Fruit fly (Drosophila melanogaster) whole organism, embryonic: Measurements from ENCODE around the gene Pif1B.
A peak's percentile ranks its signal among the peaks of the same experiment; 100 is the strongest.

ENCODE experiments used
- Aef1 ChIP-seq: fragments of 200-800 bp; sonication (Bioruptor generic); IDR thresholded peaks from 3 replicates; pipeline ENCODE4 v1.3.6; 2022; ENCODE audit warnings: missing biosample characterization, missing genetic modification characterization
- Atf6 ChIP-seq: fragments of 200-800 bp; sonication (Bioruptor generic); IDR thresholded peaks from 2 replicates; pipeline ENCODE4 v1.3.6; 2022; ENCODE audit warnings: missing biosample characterization, missing genetic modification characterization
- CG10321 ChIP-seq: fragments of 200-800 bp; sonication (Bioruptor generic); IDR thresholded peaks from 2 replicates; pipeline ENCODE4 v1.3.6; 2022; ENCODE audit warnings: missing biosample characterization, missing genetic modification characterization
- CG10543 ChIP-seq: fragments of 200-800 bp; sonication (Bioruptor generic); optimal IDR thresholded peaks from 3 replicates; lab custom pipeline; 2017; ENCODE audit warnings: missing biosample characterization, mild to moderate bottlenecking, missing genetic modification characterization, moderate library complexity
- CG11085 ChIP-seq: fragments of 200-800 bp; sonication (Bioruptor generic); IDR thresholded peaks from 2 replicates; pipeline ENCODE4 v1.3.6; 2022; ENCODE audit warnings: missing biosample characterization, missing genetic modification characterization
- CG15269 ChIP-seq: fragments of 200-800 bp; sonication (Bioruptor generic); optimal IDR thresholded peaks from 2 replicates; lab custom pipeline; 2018; ENCODE audit warnings: missing biosample characterization, mild to moderate bottlenecking, missing genetic modification characterization, moderate library complexity
- CG16813 ChIP-seq: fragments of 200-800 bp; sonication (Bioruptor generic); IDR thresholded peaks from 3 replicates; pipeline ENCODE4 v1.3.6; 2022; ENCODE audit warnings: missing biosample characterization, missing genetic modification characterization; ENCODE audit not compliant: partially characterized antibody
- CG17612 ChIP-seq: fragments of 200-800 bp; sonication (Bioruptor generic); IDR thresholded peaks from 2 replicates; pipeline ENCODE4 v1.3.6; 2022; ENCODE audit warnings: missing biosample characterization, missing genetic modification characterization
- CG42726 ChIP-seq: fragments of 200-800 bp; sonication (Bioruptor generic); IDR thresholded peaks from 2 replicates; pipeline ENCODE4 v1.3.6; 2022; ENCODE audit warnings: missing biosample characterization, missing genetic modification characterization; ENCODE audit not compliant: partially characterized antibody
- CG43689 ChIP-seq: fragments of 200-800 bp; sonication (Bioruptor generic); IDR thresholded peaks from 2 replicates; pipeline ENCODE4 v1.3.6; 2022; ENCODE audit warnings: missing biosample characterization, missing genetic modification characterization
- CG7271 ChIP-seq: fragments of 200-800 bp; sonication (Bioruptor generic); optimal IDR thresholded peaks from 2 replicates; lab custom pipeline; 2018; ENCODE audit warnings: missing biosample characterization, mild to moderate bottlenecking, missing genetic modification characterization, moderate library complexity
- CG7372 ChIP-seq: fragments of 200-800 bp; sonication (Bioruptor generic); IDR thresholded peaks from 2 replicates; pipeline ENCODE4 v1.3.6; 2022; ENCODE audit warnings: missing biosample characterization, missing genetic modification characterization
- CG7928 ChIP-seq: fragments of 200-800 bp; sonication (Bioruptor generic); optimal IDR thresholded peaks from 2 replicates; lab custom pipeline; 2017; ENCODE audit warnings: missing biosample characterization, mild to moderate bottlenecking, missing genetic modification characterization
- CoRest ChIP-seq: fragments of 200-800 bp; sonication (Bioruptor generic); optimal IDR thresholded peaks from 3 replicates; lab custom pipeline; 2018; ENCODE audit warnings: missing biosample characterization, mild to moderate bottlenecking, missing genetic modification characterization, moderate library complexity
- Dad ChIP-seq: fragments of 200-800 bp; sonication (Bioruptor generic); optimal IDR thresholded peaks from 3 replicates; lab custom pipeline; 2016; ENCODE audit warnings: missing biosample characterization, missing genetic modification characterization
- Deaf1 ChIP-seq: fragments of 200-800 bp; optimal IDR thresholded peaks from 3 replicates; lab custom pipeline; 2019; ENCODE audit warnings: missing biosample characterization, mild to moderate bottlenecking, missing genetic modification characterization, moderate library complexity
- Dip2 ChIP-seq: fragments of 200-800 bp; sonication (Bioruptor generic); IDR thresholded peaks from 2 replicates; pipeline ENCODE4 v1.3.6; 2022; ENCODE audit warnings: missing biosample characterization, missing genetic modification characterization
- HLH4C ChIP-seq: fragments of 200-800 bp; sonication (Bioruptor generic); IDR thresholded peaks from 3 replicates; pipeline ENCODE4 v1.3.6; 2022; ENCODE audit warnings: missing biosample characterization, missing genetic modification characterization; ENCODE audit not compliant: partially characterized antibody
- Hey ChIP-seq: fragments of 200-800 bp; sonication (Bioruptor generic); optimal IDR thresholded peaks from 3 replicates; lab custom pipeline; 2018; ENCODE audit warnings: missing biosample characterization, mild to moderate bottlenecking, missing genetic modification characterization
- Max ChIP-seq: fragments of 200-800 bp; sonication (Bioruptor generic); optimal IDR thresholded peaks from 2 replicates; lab custom pipeline; 2016; ENCODE audit warnings: missing biosample characterization, mild to moderate bottlenecking, missing genetic modification characterization
- Mrtf ChIP-seq: fragments of 200-800 bp; sonication (Bioruptor generic); IDR thresholded peaks from 3 replicates; pipeline ENCODE4 v1.3.6; 2022; ENCODE audit warnings: missing biosample characterization, missing genetic modification characterization
- NC2α ChIP-seq: fragments of 200-800 bp; sonication (Bioruptor generic); optimal IDR thresholded peaks from 2 replicates; lab custom pipeline; 2016; ENCODE audit warnings: missing biosample characterization, missing genetic modification characterization
- Pdp1 ChIP-seq, 2 experiments: fragments of 200-800 bp; sonication (Bioruptor generic); optimal IDR thresholded peaks; 3 replicates each; lab custom pipeline; 2016; ENCODE audit warnings: missing biosample characterization in 2 of 2, missing genetic modification characterization in 2 of 2, mild to moderate bottlenecking in 1 of 2, moderate library complexity in 1 of 2
- Sox102F ChIP-seq: fragments of 200-800 bp; sonication (Bioruptor generic); optimal IDR thresholded peaks from 2 replicates; lab custom pipeline; 2018; ENCODE audit warnings: missing biosample characterization, mild to moderate bottlenecking, missing genetic modification characterization, moderate library complexity
- TFAM ChIP-seq: fragments of 200-800 bp; sonication (Bioruptor generic); optimal IDR thresholded peaks from 2 replicates; lab custom pipeline; 2017; ENCODE audit warnings: missing biosample characterization, missing genetic modification characterization, inconsistent platforms
- ab ChIP-seq: fragments of 200-800 bp; sonication (Bioruptor generic); optimal IDR thresholded peaks from 2 replicates; lab custom pipeline; 2016; ENCODE audit warnings: missing biosample characterization, missing genetic modification characterization
- ase ChIP-seq: fragments of 200-800 bp; sonication (Bioruptor generic); IDR thresholded peaks from 3 replicates; pipeline ENCODE4 v1.3.6; 2022; ENCODE audit warnings: missing biosample characterization, missing genetic modification characterization
- ash1 ChIP-seq: fragments of 200-800 bp; sonication (Bioruptor generic); optimal IDR thresholded peaks from 2 replicates; lab custom pipeline; 2018; ENCODE audit warnings: missing biosample characterization, mild to moderate bottlenecking, missing genetic modification characterization
- br ChIP-seq: fragments of >200 bp; optimal IDR thresholded peaks from 2 replicates; lab custom pipeline; 2017
- caup ChIP-seq: fragments of 200-800 bp; sonication (Bioruptor generic); optimal IDR thresholded peaks from 3 replicates; lab custom pipeline; 2017; ENCODE audit warnings: missing biosample characterization, mild to moderate bottlenecking, missing genetic modification characterization, moderate library complexity; ENCODE audit not compliant: severe bottlenecking
- chif ChIP-seq, 2 experiments: fragments of 200-800 bp; sonication (Bioruptor generic); optimal IDR thresholded peaks; 3 replicates each; lab custom pipeline; 2016; ENCODE audit warnings: missing biosample characterization in 2 of 2, missing genetic modification characterization in 2 of 2
- chinmo ChIP-seq: fragments of 200-800 bp; sonication (Bioruptor generic); IDR thresholded peaks from 4 replicates; pipeline ENCODE4 v1.3.6; 2022; ENCODE audit warnings: missing biosample characterization, missing genetic modification characterization; ENCODE audit not compliant: partially characterized antibody
- corto ChIP-seq: fragments of 200-800 bp; sonication (Bioruptor generic); optimal IDR thresholded peaks from 2 replicates; lab custom pipeline; 2016; ENCODE audit warnings: missing biosample characterization, mild to moderate bottlenecking, missing genetic modification characterization, moderate library complexity
- crc ChIP-seq: fragments of 200-800 bp; sonication (Bioruptor generic); optimal IDR thresholded peaks from 2 replicates; lab custom pipeline; 2016; ENCODE audit warnings: missing biosample characterization, missing genetic modification characterization
- gsb ChIP-seq: fragments of 200-800 bp; sonication (Bioruptor generic); IDR thresholded peaks from 2 replicates; pipeline ENCODE4 v1.3.6; 2022; ENCODE audit warnings: missing biosample characterization, missing genetic modification characterization
- gsb-n ChIP-seq: fragments of 200-800 bp; sonication (Bioruptor generic); optimal IDR thresholded peaks from 3 replicates; lab custom pipeline; 2018; ENCODE audit warnings: missing biosample characterization, mild to moderate bottlenecking, missing genetic modification characterization
- hb ChIP-seq: fragments of 200-800 bp; sonication (Bioruptor generic); IDR thresholded peaks from 3 replicates; pipeline ENCODE4 v1.3.6; 2022; ENCODE audit warnings: missing biosample characterization, missing genetic modification characterization; ENCODE audit not compliant: partially characterized antibody
- inv ChIP-seq: fragments of 200-800 bp; sonication (Bioruptor generic); IDR thresholded peaks from 2 replicates; pipeline ENCODE4 v1.3.6; 2022; ENCODE audit warnings: missing biosample characterization, missing genetic modification characterization; ENCODE audit not compliant: partially characterized antibody
- jigr1 ChIP-seq: fragments of 200-800 bp; sonication (Bioruptor generic); IDR thresholded peaks from 3 replicates; pipeline ENCODE4 v1.3.6; 2022; ENCODE audit warnings: missing biosample characterization, missing genetic modification characterization
- lmd ChIP-seq: fragments of 200-800 bp; sonication (Bioruptor generic); IDR thresholded peaks from 2 replicates; pipeline ENCODE4 v1.3.6; 2022; ENCODE audit warnings: missing biosample characterization, missing genetic modification characterization
- mirr ChIP-seq: fragments of 200-800 bp; sonication (Bioruptor generic); optimal IDR thresholded peaks from 3 replicates; lab custom pipeline; 2018; ENCODE audit warnings: missing biosample characterization, mild to moderate bottlenecking, missing genetic modification characterization
- nau ChIP-seq: fragments of 200-800 bp; sonication (Bioruptor generic); optimal IDR thresholded peaks from 3 replicates; lab custom pipeline; 2017; ENCODE audit warnings: missing biosample characterization, mild to moderate bottlenecking, missing genetic modification characterization, missing genetic modification reagents
- rib ChIP-seq: fragments of 200-800 bp; sonication (Bioruptor generic); IDR thresholded peaks from 2 replicates; pipeline ENCODE4 v1.3.6; 2022; ENCODE audit warnings: missing biosample characterization, missing genetic modification characterization
- scrt ChIP-seq: fragments of 200-800 bp; sonication (Bioruptor generic); optimal IDR thresholded peaks from 2 replicates; lab custom pipeline; 2018; ENCODE audit warnings: missing biosample characterization, mild to moderate bottlenecking, missing genetic modification characterization, moderate library complexity
- sens-2 ChIP-seq: fragments of 200-800 bp; sonication (Bioruptor generic); IDR thresholded peaks from 2 replicates; pipeline ENCODE4 v1.3.6; 2022; ENCODE audit warnings: missing biosample characterization, missing genetic modification characterization
- tup ChIP-seq: fragments of 200-800 bp; sonication (Bioruptor generic); optimal IDR thresholded peaks from 2 replicates; lab custom pipeline; 2016; ENCODE audit warnings: missing biosample characterization, mild to moderate bottlenecking, missing genetic modification characterization, moderate library complexity
- twi ChIP-seq: fragments of 200-800 bp; optimal IDR thresholded peaks from 2 replicates; lab custom pipeline; 2019; ENCODE audit warnings: missing biosample characterization, mild to moderate bottlenecking, missing genetic modification characterization, moderate library complexity
- zen2 ChIP-seq: fragments of 200-800 bp; sonication (Bioruptor generic); IDR thresholded peaks from 3 replicates; pipeline ENCODE4 v1.3.6; 2022; ENCODE audit warnings: missing biosample characterization, missing genetic modification characterization; ENCODE audit not compliant: partially characterized antibody
- zfh1 ChIP-seq: fragments of 200-800 bp; sonication (Bioruptor generic); IDR thresholded peaks from 3 replicates; pipeline ENCODE4 v1.3.6; 2022; ENCODE audit warnings: missing biosample characterization, missing genetic modification characterization

Gene Pif1B

dm6 chr3R:8811323-8811936 lies 10.5 kb upstream of the Pif1B start (continued):
- TF ChIP-seq CG7271 (tag; lab: Kevin White, UChicago) (peak; percentile 87), CG42726 (GFP tag; lab: Robert Waterston, UW) (0 out of 2 replicates have a peak, but pooled peaks have one; percentile 26), inv (GFP tag; lab: Robert Waterston, UW) (no peak), corto (GFP tag; lab: Kevin White, UChicago) (peak; percentile 97), Dad (GFP tag; lab: Kevin White, UChicago) (peak; percentile 99), gsb-n (tag; lab: Kevin White, UChicago) (peak; percentile 97), CG7372 (peak; percentile 99), zen2 (GFP tag; lab: Robert Waterston, UW) (no peak), rib (GFP tag; lab: Robert Waterston, UW) (peak; percentile 99), chif (GFP tag; optimal IDR thresholded peaks at IDR 0.05; lab: Kevin White, UChicago) (peak; percentile 98 to 99), TFAM (GFP tag; lab: Kevin White, UChicago) (peak; percentile 93), lmd (peak; percentile 99), Deaf1 (tag; lab: Kevin White, UChicago) (peak; percentile 88), Dip2 (GFP tag; lab: Robert Waterston, UW) (peak; percentile 77; the same call in 1 of the 2 replicates), CG15269 (tag; lab: Kevin White, UChicago) (peak; percentile 99), gsb (GFP tag; lab: Robert Waterston, UW) (peak; percentile 98), Pdp1 (GFP tag; optimal IDR thresholded peaks at IDR 0.05; lab: Kevin White, UChicago) (peak; percentile 98 to 99), br (lab: Kevin White, UChicago) (no peak), HLH4C (GFP tag; lab: Robert Waterston, UW) (no peak), Aef1 (GFP tag; lab: Robert Waterston, UW) (peak; percentile 99), NC2α (GFP tag; lab: Kevin White, UChicago) (peak; percentile 98), chinmo (GFP tag; lab: Robert Waterston, UW) (peak; percentile 96), mirr (peak; percentile 98), Sox102F (GFP tag; lab: Kevin White, UChicago) (peak; percentile 99), crc (peak; percentile 98), scrt (GFP tag; lab: Kevin White, UChicago) (peak; percentile 98), CG17612 (GFP tag; lab: Robert Waterston, UW) (peak; percentile 96), CG16813 (GFP tag; lab: Robert Waterston, UW) (no peak), caup (GFP tag; lab: Kevin White, UChicago) (peak; percentile 99), Max (GFP tag; lab: Kevin White, UChicago) (peak; percentile 98), Mrtf (peak; percentile 99; the same call in 2 of the 3 replicates), Hey (tag; lab: Kevin White, UChicago) (peak; percentile 94), CG43689 (GFP tag; lab: Robert Waterston, UW) (peak; percentile 97), CG10321 (GFP tag; lab: Robert Waterston, UW) (peak; percentile 85), sens-2 (GFP tag; lab: Robert Waterston, UW) (peak; percentile 97), hb (GFP tag; lab: Robert Waterston, UW) (no peak), CG7928 (GFP tag; lab: Kevin White, UChicago) (peak; percentile 86), Atf6 (GFP tag; lab: Robert Waterston, UW) (peak; percentile 99), zfh1 (GFP tag; lab: Robert Waterston, UW) (peak; percentile 99), twi (tag; lab: Kevin White, UChicago) (peak; percentile 95), ab (GFP tag; lab: Kevin White, UChicago) (peak; percentile 97), ash1 (GFP tag; lab: Kevin White, UChicago) (peak; percentile 94), nau (GFP tag; lab: Kevin White, UChicago) (peak; percentile 99), CG11085 (GFP tag; lab: Robert Waterston, UW) (peak; percentile 98), tup (GFP tag; lab: Kevin White, UChicago) (peak; percentile 97), jigr1 (GFP tag; lab: Robert Waterston, UW) (peak; percentile 97), CG10543 (peak; percentile 99), ase (peak; percentile 98), CoRest (tag; lab: Kevin White, UChicago) (peak; percentile 99)
